ENCODE assay signal across 3 worm cellular contexts in the genomic region with DNA sequence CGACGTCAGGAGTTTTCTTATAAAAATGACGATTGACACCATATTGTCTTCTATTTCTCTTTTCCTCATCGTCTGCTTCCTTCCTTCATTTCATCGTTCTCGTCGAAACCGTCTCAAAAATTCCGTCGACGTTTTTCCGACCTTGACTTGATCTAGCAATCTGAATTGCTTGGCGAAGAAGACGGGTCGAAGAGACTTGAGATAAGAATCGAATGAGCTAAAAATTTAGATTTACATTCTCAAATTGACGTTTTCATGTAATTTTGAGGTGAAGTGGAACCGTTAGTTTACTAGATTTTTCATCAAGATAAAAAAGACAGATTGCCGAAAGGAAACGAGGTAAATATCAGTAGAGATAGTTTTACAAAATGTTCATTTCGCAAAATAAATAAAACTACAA.
A peak's percentile ranks its signal among the peaks of the same experiment; 100 is the strongest.
TF ChIP-seq lines count a peak whose summit lies in the region.

No protein-coding gene starts in this region.

TF ChIP-seq in whole organism, L1 larva, 84 proteins besides CTCF, POLR2A, EP300 and RAD21:
- TF ChIP-seq mdl-1 (tag; optimal IDR thresholded peaks at IDR 0.05; lab: Kevin White, UChicago) (no peak), lin-35 (GFP tag; optimal IDR thresholded peaks at IDR 0.05; lab: Kevin White, UChicago) (no peak), ceh-90 (tag; optimal IDR thresholded peaks at IDR 0.05; lab: Kevin White, UChicago) (no peak), ces-1 (GFP tag; optimal IDR thresholded peaks at IDR 0.05; lab: Kevin White, UChicago) (no peak), elt-3 (tag; optimal IDR thresholded peaks at IDR 0.05; lab: Kevin White, UChicago) (no peak), dsc-1 (tag; optimal IDR thresholded peaks at IDR 0.05; lab: Kevin White, UChicago) (no peak), nhr-85 (tag; lab: Kevin White, UChicago) (peak; percentile 90), ceh-63 (GFP tag; optimal IDR thresholded peaks at IDR 0.05; lab: Kevin White, UChicago) (no peak), rnt-1 (tag; optimal IDR thresholded peaks at IDR 0.05; lab: Kevin White, UChicago) (peak; percentile 0), fkh-8 (tag; optimal IDR thresholded peaks at IDR 0.05; lab: Kevin White, UChicago) (no peak), jun-1 (tag; optimal IDR thresholded peaks at IDR 0.05; lab: Kevin White, UChicago) (no peak), nhr-76 (tag; optimal IDR thresholded peaks at IDR 0.05; lab: Kevin White, UChicago) (no peak), nhr-12 (tag; optimal IDR thresholded peaks at IDR 0.05; lab: Kevin White, UChicago) (no peak), lin-14 (GFP tag; optimal IDR thresholded peaks at IDR 0.05; lab: Kevin White, UChicago) (peak; percentile 75), nhr-71 (tag; optimal IDR thresholded peaks at IDR 0.05; lab: Kevin White, UChicago) (no peak), nhr-20 (tag; optimal IDR thresholded peaks at IDR 0.05; lab: Kevin White, UChicago) (peak; percentile 28), ama-1 (optimal IDR thresholded peaks at IDR 0.05; lab: Kevin White, UChicago) (no peak)

TF ChIP-seq in whole organism, L2 larva, 48 proteins besides CTCF, POLR2A, EP300 and RAD21:
- peak; percentile 71 for TF ChIP-seq ceh-16 (tag; optimal IDR thresholded peaks at IDR 0.05; lab: Kevin White, UChicago)
- no peak for TF ChIP-seq C34F6.9 (tag; optimal IDR thresholded peaks at IDR 0.05; lab: Kevin White, UChicago)
- peak; percentile 7 for TF ChIP-seq sma-9 (GFP tag; optimal IDR thresholded peaks at IDR 0.05; lab: Kevin White, UChicago)
- no peak for TF ChIP-seq sma-9 (tag; optimal IDR thresholded peaks at IDR 0.05; lab: Kevin White, UChicago)
- TF ChIP-seq snpc-4 (tag; optimal IDR thresholded peaks at IDR 0.05; lab: Kevin White, UChicago): no peak
- no peak for TF ChIP-seq R02D3.7 (tag; optimal IDR thresholded peaks at IDR 0.05; lab: Kevin White, UChicago)
- peak; percentile 74 for TF ChIP-seq nhr-25 (tag; optimal IDR thresholded peaks at IDR 0.05; lab: Kevin White, UChicago)
- TF ChIP-seq nhr-6 (tag; optimal IDR thresholded peaks at IDR 0.05; lab: Kevin White, UChicago): peak; percentile 2
- TF ChIP-seq nhr-129 (tag; optimal IDR thresholded peaks at IDR 0.05; lab: Kevin White, UChicago): no peak
- TF ChIP-seq dmd-4 (tag; optimal IDR thresholded peaks at IDR 0.05; lab: Kevin White, UChicago): no peak
- TF ChIP-seq egl-27 (tag; optimal IDR thresholded peaks at IDR 0.05; lab: Kevin White, UChicago): peak; percentile 22
- no peak for TF ChIP-seq unc-62 (GFP tag; optimal IDR thresholded peaks at IDR 0.05; lab: Kevin White, UChicago)

TF ChIP-seq in whole organism, L3 larva, 47 proteins besides CTCF, POLR2A, EP300 and RAD21:
- no peak for TF ChIP-seq R02D3.7 (tag; optimal IDR thresholded peaks at IDR 0.05; lab: Kevin White, UChicago)
- TF ChIP-seq elt-1 (tag; optimal IDR thresholded peaks at IDR 0.05; lab: Kevin White, UChicago): peak; percentile 97
- TF ChIP-seq snpc-4 (tag; optimal IDR thresholded peaks at IDR 0.05; lab: Kevin White, UChicago): no peak
- TF ChIP-seq nhr-28 (tag; optimal IDR thresholded peaks at IDR 0.05; lab: Kevin White, UChicago): no peak
- no peak for TF ChIP-seq tbx-2 (tag; optimal IDR thresholded peaks at IDR 0.05; lab: Kevin White, UChicago)
- no peak for TF ChIP-seq nhr-77 (tag; optimal IDR thresholded peaks at IDR 0.05; lab: Kevin White, UChicago)
- TF ChIP-seq unc-62 (GFP tag; optimal IDR thresholded peaks at IDR 0.05; lab: Kevin White, UChicago): no peak
- TF ChIP-seq sea-2 (GFP tag; optimal IDR thresholded peaks at IDR 0.05; lab: Kevin White, UChicago): no peak
- no peak for TF ChIP-seq nhr-76 (tag; optimal IDR thresholded peaks at IDR 0.05; lab: Kevin White, UChicago)
- no peak for TF ChIP-seq ama-1 (optimal IDR thresholded peaks at IDR 0.05; lab: Kevin White, UChicago)
- no peak for TF ChIP-seq mml-1 (tag; optimal IDR thresholded peaks at IDR 0.05; lab: Kevin White, UChicago)
- no peak for TF ChIP-seq lsy-12 (tag; optimal IDR thresholded peaks at IDR 0.05; lab: Kevin White, UChicago)
- TF ChIP-seq egl-27 (tag; optimal IDR thresholded peaks at IDR 0.05; lab: Kevin White, UChicago): no peak
- no peak for TF ChIP-seq fkh-2 (tag; optimal IDR thresholded peaks at IDR 0.05; lab: Kevin White, UChicago)
- TF ChIP-seq nhr-25 (tag; optimal IDR thresholded peaks at IDR 0.05; lab: Kevin White, UChicago): peak; percentile 64
- TF ChIP-seq nhr-23 (tag; optimal IDR thresholded peaks at IDR 0.05; lab: Kevin White, UChicago): peak; percentile 7
- TF ChIP-seq ztf-11 (tag; optimal IDR thresholded peaks at IDR 0.05; lab: Kevin White, UChicago): no peak
- TF ChIP-seq pqm-1 (tag; optimal IDR thresholded peaks at IDR 0.05; lab: Kevin White, UChicago): no peak
